Worm (Caenorhabditis elegans): ENCODE results near the gene srd-49.

srd-49 gene

DNA sequence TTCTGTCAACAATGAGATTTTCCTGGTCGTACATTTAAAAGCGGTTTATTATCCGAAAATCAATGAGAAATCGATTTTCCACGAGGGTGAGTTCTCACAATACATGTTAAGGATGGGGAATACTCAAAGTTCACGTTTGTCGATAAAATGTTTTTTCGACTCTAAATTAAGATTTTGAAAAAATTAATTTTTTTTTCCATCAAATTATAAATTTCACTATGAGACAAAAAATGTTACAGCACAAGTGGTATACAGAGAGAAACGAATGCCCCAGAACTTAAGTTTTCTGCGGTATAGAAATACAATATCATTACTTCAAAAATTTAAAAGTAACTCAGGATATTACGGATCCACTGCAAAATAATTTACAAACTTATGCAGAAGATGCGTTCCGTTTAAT, 16.2 kb upstream of the srd-49 start, which contains the start of gene R04B5.1:
Gene R04B5.1, minus strand, starts transcription at position 101 of the 400 bp plus-strand sequence.
- TF ChIP-seq tra-4 (tag; optimal IDR thresholded peaks at IDR 0.05) (no peak), aly-1 (tag; optimal IDR thresholded peaks at IDR 0.05) (no peak), tbx-37 (GFP tag; conservative IDR thresholded peaks at IDR 0.05) (no peak), F13C5.2 (tag; optimal IDR thresholded peaks at IDR 0.05) (no peak), hnd-1 (tag; optimal IDR thresholded peaks at IDR 0.05) (no peak), pes-1 (GFP tag; IDR thresholded peaks at IDR 0.05) (no peak), ceh-36 (tag; optimal IDR thresholded peaks at IDR 0.05) (no peak), tbx-11 (GFP tag; IDR thresholded peaks at IDR 0.05) (no peak), sea-1 (GFP tag; conservative IDR thresholded peaks at IDR 0.05) (no peak), scrt-1 (GFP tag; IDR thresholded peaks at IDR 0.05) (no peak), ets-7 (tag; optimal IDR thresholded peaks at IDR 0.05) (no peak), hmbx-1 (tag; optimal IDR thresholded peaks at IDR 0.05) (no peak), flt-1 (GFP tag; IDR thresholded peaks at IDR 0.05) (no peak), B0310.2 (tag; optimal IDR thresholded peaks at IDR 0.05) (no peak)

DNA sequence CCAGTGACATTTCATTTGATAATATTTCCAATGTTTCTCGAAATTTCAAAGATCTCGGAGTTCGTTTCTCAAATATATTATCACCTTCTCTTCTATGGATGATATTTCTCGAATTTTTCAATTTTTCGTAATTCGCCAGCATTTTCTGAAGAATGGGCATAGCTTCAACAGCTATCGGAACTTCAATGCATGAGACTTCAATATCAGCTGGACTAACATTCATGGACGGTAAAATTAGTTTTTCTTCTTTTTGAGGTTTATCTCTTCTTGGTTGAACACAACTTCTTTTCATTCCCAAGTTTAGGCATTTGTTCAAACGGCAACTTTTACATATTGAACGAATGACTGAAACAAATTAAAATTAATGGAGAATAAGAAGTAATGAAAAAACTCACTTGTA, 13.6 kb upstream of the srd-49 start:
- TF ChIP-seq ets-7 (tag; optimal IDR thresholded peaks at IDR 0.05) (no peak), F13C5.2 (tag; optimal IDR thresholded peaks at IDR 0.05) (no peak), aly-1 (tag; optimal IDR thresholded peaks at IDR 0.05) (no peak), hmg-4 (GFP tag; optimal IDR thresholded peaks at IDR 0.05) (no peak), B0310.2 (tag; optimal IDR thresholded peaks at IDR 0.05) (no peak), pes-1 (GFP tag; IDR thresholded peaks at IDR 0.05) (no peak), ceh-13 (GFP tag; optimal IDR thresholded peaks at IDR 0.05) (no peak), ama-1 (optimal IDR thresholded peaks at IDR 0.05) (no peak)

- TF ChIP-seq ceh-36 (tag; optimal IDR thresholded peaks at IDR 0.05) (no peak), ets-7 (tag; optimal IDR thresholded peaks at IDR 0.05) (no peak), F13C5.2 (tag; optimal IDR thresholded peaks at IDR 0.05) (no peak), ceh-13 (GFP tag; optimal IDR thresholded peaks at IDR 0.05) (no peak), sea-1 (GFP tag; conservative IDR thresholded peaks at IDR 0.05) (no peak), B0310.2 (tag; optimal IDR thresholded peaks at IDR 0.05) (no peak), tbx-11 (GFP tag; IDR thresholded peaks at IDR 0.05) (no peak), pes-1 (GFP tag; IDR thresholded peaks at IDR 0.05) (no peak), aly-1 (tag; optimal IDR thresholded peaks at IDR 0.05) (no peak)
These were observed 12.8 kb upstream of the srd-49 start, which contains the start of gene nhr-205 for ce11 chrV:10081636-10082035. Gene nhr-205, minus strand, starts transcription at chrV:10081776.

DNA sequence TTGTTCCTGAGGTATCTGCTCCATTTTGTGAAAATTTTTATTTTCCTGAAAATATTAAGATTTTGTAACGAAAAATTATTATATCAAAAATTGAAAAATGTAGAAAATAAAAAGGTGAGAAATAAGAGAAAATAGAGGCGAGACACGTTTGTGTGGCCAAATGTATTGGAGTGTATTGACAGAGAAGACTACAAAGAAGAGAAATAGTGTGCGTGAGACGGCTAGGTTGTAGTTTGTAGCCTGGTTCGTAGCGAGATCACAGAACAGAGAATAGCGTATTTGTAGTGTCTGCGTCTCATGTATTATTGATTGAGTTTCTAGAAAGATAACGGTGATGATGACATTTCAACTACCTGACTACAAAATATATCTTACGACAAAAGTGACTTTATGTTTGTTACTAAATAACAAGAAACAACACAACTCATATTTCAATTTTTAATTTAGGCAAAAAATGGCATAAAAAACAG, 10.4 kb upstream of the srd-49 start, which contains the start of gene nhr-12:
Gene nhr-12, minus strand, starts transcription at position 51 of the 470 bp plus-strand sequence.
- no peak for TF ChIP-seq F13C5.2 (tag; optimal IDR thresholded peaks at IDR 0.05)
- no peak for TF ChIP-seq ceh-13 (GFP tag; optimal IDR thresholded peaks at IDR 0.05)
- TF ChIP-seq scrt-1 (GFP tag; IDR thresholded peaks at IDR 0.05): no peak
- TF ChIP-seq ceh-36 (tag; optimal IDR thresholded peaks at IDR 0.05): no peak
- no peak for TF ChIP-seq tbx-11 (GFP tag; IDR thresholded peaks at IDR 0.05)
- no peak for TF ChIP-seq tbx-37 (GFP tag; conservative IDR thresholded peaks at IDR 0.05)
- TF ChIP-seq flt-1 (GFP tag; IDR thresholded peaks at IDR 0.05): no peak
- no peak for TF ChIP-seq B0310.2 (tag; optimal IDR thresholded peaks at IDR 0.05)
- no peak for TF ChIP-seq tra-4 (tag; optimal IDR thresholded peaks at IDR 0.05)
- no peak for TF ChIP-seq pes-1 (GFP tag; IDR thresholded peaks at IDR 0.05)
- no peak for TF ChIP-seq ets-7 (tag; optimal IDR thresholded peaks at IDR 0.05)
- TF ChIP-seq hmg-4 (GFP tag; optimal IDR thresholded peaks at IDR 0.05): no peak
- no peak for TF ChIP-seq hnd-1 (tag; optimal IDR thresholded peaks at IDR 0.05)
- no peak for TF ChIP-seq hmbx-1 (tag; optimal IDR thresholded peaks at IDR 0.05)
- no peak for TF ChIP-seq aly-1 (tag; optimal IDR thresholded peaks at IDR 0.05)
- TF ChIP-seq sea-1 (GFP tag; conservative IDR thresholded peaks at IDR 0.05): no peak
- TF ChIP-seq ama-1 (optimal IDR thresholded peaks at IDR 0.05): no peak

- TF ChIP-seq pes-1 (GFP tag; IDR thresholded peaks at IDR 0.05) (no peak), tra-4 (tag; optimal IDR thresholded peaks at IDR 0.05) (no peak), ceh-36 (tag; optimal IDR thresholded peaks at IDR 0.05) (no peak), ceh-13 (GFP tag; optimal IDR thresholded peaks at IDR 0.05) (no peak), tbx-11 (GFP tag; IDR thresholded peaks at IDR 0.05) (no peak), aly-1 (tag; optimal IDR thresholded peaks at IDR 0.05) (no peak), B0310.2 (tag; optimal IDR thresholded peaks at IDR 0.05) (no peak), flt-1 (GFP tag; IDR thresholded peaks at IDR 0.05) (no peak), hmg-4 (GFP tag; optimal IDR thresholded peaks at IDR 0.05) (no peak), scrt-1 (GFP tag; IDR thresholded peaks at IDR 0.05) (no peak), hnd-1 (tag; optimal IDR thresholded peaks at IDR 0.05) (no peak), sea-1 (GFP tag; conservative IDR thresholded peaks at IDR 0.05) (no peak), ama-1 (optimal IDR thresholded peaks at IDR 0.05) (no peak), tbx-37 (GFP tag; conservative IDR thresholded peaks at IDR 0.05) (no peak)
These were observed 9.6 kb upstream of the srd-49 start, which contains the start of gene R04B5.6 for ce11 chrV:10084864-10085263. Gene R04B5.6, plus strand, starts transcription at chrV:10085164.

DNA sequence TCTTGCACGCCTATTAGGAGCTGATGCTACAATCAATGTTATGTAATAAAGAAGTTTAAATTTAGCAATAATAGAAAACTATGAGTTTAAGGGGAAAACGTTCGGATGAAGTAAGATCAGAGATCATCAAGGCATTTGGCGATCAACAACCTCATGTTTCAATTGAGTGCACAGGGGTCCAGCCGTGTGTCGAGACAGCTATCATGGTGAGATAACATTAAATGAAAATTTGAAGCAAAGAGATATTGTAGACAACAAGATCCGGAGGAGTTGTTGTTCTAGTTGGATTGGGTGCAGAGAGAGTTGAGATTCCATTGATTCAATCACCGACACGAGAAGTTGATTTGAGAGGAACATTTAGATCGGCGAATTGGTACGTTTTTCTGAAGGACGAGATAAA, 8.3 kb upstream of the srd-49 start:
- no peak for TF ChIP-seq hmbx-1 (tag; optimal IDR thresholded peaks at IDR 0.05)
- no peak for TF ChIP-seq hmg-4 (GFP tag; optimal IDR thresholded peaks at IDR 0.05)
- no peak for TF ChIP-seq ets-7 (tag; optimal IDR thresholded peaks at IDR 0.05)
- TF ChIP-seq F13C5.2 (tag; optimal IDR thresholded peaks at IDR 0.05): no peak
- TF ChIP-seq B0310.2 (tag; optimal IDR thresholded peaks at IDR 0.05): no peak
- TF ChIP-seq pes-1 (GFP tag; IDR thresholded peaks at IDR 0.05): no peak
- no peak for TF ChIP-seq sea-1 (GFP tag; conservative IDR thresholded peaks at IDR 0.05)
- TF ChIP-seq tra-4 (tag; optimal IDR thresholded peaks at IDR 0.05): no peak
- no peak for TF ChIP-seq ama-1 (optimal IDR thresholded peaks at IDR 0.05)
- TF ChIP-seq scrt-1 (GFP tag; IDR thresholded peaks at IDR 0.05): no peak
- TF ChIP-seq ceh-13 (GFP tag; optimal IDR thresholded peaks at IDR 0.05): no peak
- TF ChIP-seq aly-1 (tag; optimal IDR thresholded peaks at IDR 0.05): no peak
- TF ChIP-seq flt-1 (GFP tag; IDR thresholded peaks at IDR 0.05): no peak
- TF ChIP-seq ceh-36 (tag; optimal IDR thresholded peaks at IDR 0.05): no peak
- TF ChIP-seq tbx-37 (GFP tag; conservative IDR thresholded peaks at IDR 0.05): no peak
- TF ChIP-seq tbx-11 (GFP tag; IDR thresholded peaks at IDR 0.05): no peak

DNA sequence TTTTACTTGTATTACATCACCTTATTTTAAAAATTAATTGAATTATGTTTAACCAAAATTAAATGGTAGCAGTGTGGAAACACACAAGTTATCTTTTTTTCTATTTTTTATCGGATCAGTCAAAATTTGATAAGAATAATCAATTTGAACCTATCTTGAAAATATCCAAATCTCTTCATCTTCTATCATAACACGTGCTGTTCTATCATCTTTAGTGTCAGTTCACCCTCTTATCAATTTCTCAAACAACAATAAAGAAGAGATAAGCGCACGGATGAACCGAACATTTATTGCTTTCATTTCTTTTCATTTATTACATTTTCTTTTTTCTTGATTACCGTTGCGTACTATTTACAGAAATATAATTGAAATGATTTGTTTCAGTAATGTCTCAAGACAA, 7.4 kb upstream of the srd-49 start, which contains the start of gene R04B5.5:
Gene R04B5.5, plus strand, starts transcription at position 378 of the 400 bp plus-strand sequence.
- TF ChIP-seq tbx-11 (GFP tag; IDR thresholded peaks at IDR 0.05): no peak
- TF ChIP-seq ama-1 (optimal IDR thresholded peaks at IDR 0.05): no peak
- TF ChIP-seq ets-7 (tag; optimal IDR thresholded peaks at IDR 0.05): no peak
- no peak for TF ChIP-seq B0310.2 (tag; optimal IDR thresholded peaks at IDR 0.05)
- no peak for TF ChIP-seq hnd-1 (tag; optimal IDR thresholded peaks at IDR 0.05)
- no peak for TF ChIP-seq F13C5.2 (tag; optimal IDR thresholded peaks at IDR 0.05)
- TF ChIP-seq sea-1 (GFP tag; conservative IDR thresholded peaks at IDR 0.05): no peak
